Fruit fly (Drosophila melanogaster) whole organism, embryonic: ENCODE measurements around the gene CG6000.

Source experiments
- Bgb ChIP-seq: fragments of 200-800 bp; sonication (Bioruptor generic); IDR thresholded peaks from 2 replicates; pipeline ENCODE4 v1.3.6; 2022; ENCODE audit warnings: missing biosample characterization, missing genetic modification characterization; ENCODE audit not compliant: partially characterized antibody
- Bteb2 ChIP-seq: fragments of 200-800 bp; sonication (Bioruptor generic); optimal IDR thresholded peaks from 2 replicates; lab custom pipeline; 2016; ENCODE audit warnings: missing biosample characterization, missing genetic modification characterization
- CG10462 ChIP-seq: fragments of 200-800 bp; sonication (Bioruptor generic); optimal IDR thresholded peaks from 2 replicates; lab custom pipeline; 2016; ENCODE audit warnings: missing biosample characterization, missing genetic modification characterization
- CG10543 ChIP-seq: fragments of 200-800 bp; sonication (Bioruptor generic); optimal IDR thresholded peaks from 3 replicates; lab custom pipeline; 2017; ENCODE audit warnings: missing biosample characterization, mild to moderate bottlenecking, missing genetic modification characterization, moderate library complexity
- CG12071 ChIP-seq: fragments of 200-800 bp; sonication (Bioruptor generic); optimal IDR thresholded peaks from 3 replicates; lab custom pipeline; 2018; ENCODE audit warnings: missing biosample characterization, mild to moderate bottlenecking, missing genetic modification characterization
- CG12155 ChIP-seq: fragments of 200-800 bp; sonication (Bioruptor generic); optimal IDR thresholded peaks from 3 replicates; lab custom pipeline; 2016; ENCODE audit warnings: missing biosample characterization, missing genetic modification characterization
- CG12391 ChIP-seq: fragments of 200-800 bp; sonication (Bioruptor generic); optimal IDR thresholded peaks from 3 replicates; lab custom pipeline; 2018; ENCODE audit warnings: missing biosample characterization, mild to moderate bottlenecking, missing genetic modification characterization, moderate library complexity
- CG12769 ChIP-seq: fragments of 200-800 bp; sonication (Bioruptor generic); optimal IDR thresholded peaks from 2 replicates; lab custom pipeline; 2019; ENCODE audit warnings: missing biosample characterization, mild to moderate bottlenecking, missing genetic modification characterization, moderate library complexity
- CG13287 ChIP-seq: fragments of 200-800 bp; sonication (Bioruptor generic); IDR thresholded peaks from 2 replicates; pipeline ENCODE4 v1.3.6; 2022; ENCODE audit warnings: missing biosample characterization, missing genetic modification characterization; ENCODE audit not compliant: partially characterized antibody
- CG14860 ChIP-seq: fragments of 200-800 bp; sonication (Bioruptor generic); IDR thresholded peaks from 3 replicates; pipeline ENCODE4 v1.3.6; 2022; ENCODE audit warnings: missing biosample characterization, missing genetic modification characterization; ENCODE audit not compliant: partially characterized antibody
- CG15479 ChIP-seq: fragments of 200-800 bp; sonication (Bioruptor generic); optimal IDR thresholded peaks from 3 replicates; lab custom pipeline; 2019; ENCODE audit warnings: missing biosample characterization, mild to moderate bottlenecking, missing genetic modification characterization, moderate library complexity
- CG2116 ChIP-seq: fragments of 200-800 bp; sonication (Bioruptor generic); optimal IDR thresholded peaks from 3 replicates; lab custom pipeline; 2018; ENCODE audit warnings: missing biosample characterization, mild to moderate bottlenecking, missing genetic modification characterization
- CG31224 ChIP-seq: fragments of 200-800 bp; sonication (Bioruptor generic); IDR thresholded peaks from 2 replicates; pipeline ENCODE4 v1.3.6; 2022; ENCODE audit warnings: missing biosample characterization, missing genetic modification characterization
- CG32532 ChIP-seq: fragments of 200-800 bp; sonication (Bioruptor generic); IDR thresholded peaks from 2 replicates; pipeline ENCODE4 v1.3.6; 2022; ENCODE audit warnings: missing biosample characterization, missing genetic modification characterization
- CG32767 ChIP-seq: fragments of 200-800 bp; sonication (Bioruptor generic); IDR thresholded peaks from 2 replicates; pipeline ENCODE4 v1.3.6; 2022; ENCODE audit warnings: missing biosample characterization, missing genetic modification characterization
- CG4617 ChIP-seq: fragments of 200-800 bp; sonication (Bioruptor generic); optimal IDR thresholded peaks from 3 replicates; lab custom pipeline; 2016; ENCODE audit warnings: missing biosample characterization, missing genetic modification characterization, borderline replicate concordance
- CG6689 ChIP-seq: fragments of 200-800 bp; sonication (Bioruptor generic); IDR thresholded peaks from 2 replicates; pipeline ENCODE4 v1.3.6; 2022; ENCODE audit warnings: missing biosample characterization, missing genetic modification characterization
- CG7745 ChIP-seq: fragments of 200-800 bp; sonication (Bioruptor generic); optimal IDR thresholded peaks from 2 replicates; lab custom pipeline; 2018; ENCODE audit warnings: missing biosample characterization, mild to moderate bottlenecking, missing genetic modification characterization, moderate library complexity
- CG8290 ChIP-seq, 3 experiments: fragments of 200-800 bp; sonication (Bioruptor generic); optimal IDR thresholded peaks; 2 replicates each; lab custom pipeline; 2016 to 2019; ENCODE audit warnings: missing biosample characterization in 3 of 3, missing genetic modification characterization in 3 of 3, mild to moderate bottlenecking in 2 of 3, moderate library complexity in 1 of 3
- CG8924 ChIP-seq: fragments of 200-800 bp; optimal IDR thresholded peaks from 3 replicates; lab custom pipeline; 2019; ENCODE audit warnings: missing biosample characterization, mild to moderate bottlenecking, missing genetic modification characterization, moderate library complexity
- D ChIP-seq, 2 experiments: fragments of 200-800 bp in 1 of 2; fragments of >200 bp in 1 of 2; sonication (Bioruptor generic) in 1 of 2; optimal IDR thresholded peaks; 2 replicates in 1 of 2; 3 replicates in 1 of 2; lab custom pipeline; 2017; ENCODE audit warnings: mild to moderate bottlenecking in 1 of 2, missing biosample characterization in 1 of 2, missing genetic modification characterization in 1 of 2, missing genetic modification reagents in 1 of 2
- Deaf1 ChIP-seq: fragments of 200-800 bp; optimal IDR thresholded peaks from 3 replicates; lab custom pipeline; 2019; ENCODE audit warnings: missing biosample characterization, mild to moderate bottlenecking, missing genetic modification characterization, moderate library complexity
- Dll ChIP-seq: fragments of 200-800 bp; sonication (Bioruptor generic); IDR thresholded peaks from 4 replicates; pipeline ENCODE4 v1.3.6; 2022; ENCODE audit warnings: missing biosample characterization, missing genetic modification characterization; ENCODE audit not compliant: partially characterized antibody
- Drgx ChIP-seq: fragments of 200-800 bp; sonication (Bioruptor generic); IDR thresholded peaks from 2 replicates; pipeline ENCODE4 v1.3.6; 2022; ENCODE audit warnings: missing biosample characterization, missing genetic modification characterization
- Hand ChIP-seq: fragments of 200-800 bp; sonication (Bioruptor generic); optimal IDR thresholded peaks from 2 replicates; lab custom pipeline; 2017; ENCODE audit warnings: mild to moderate bottlenecking, missing biosample characterization, missing genetic modification reagents, missing genetic modification characterization
- Med ChIP-seq: fragments of 200-800 bp; sonication (Bioruptor generic); peaks from one replicate; lab custom pipeline; 2016; ENCODE audit warnings: missing biosample characterization, missing genetic modification characterization, mild to moderate bottlenecking, inconsistent platforms, moderate library complexity
- Trl ChIP-seq, 3 experiments: fragments of >200 bp in 2 of 3; fragments of 200-800 bp in 1 of 3; sonication (Bioruptor generic) in 1 of 3; optimal IDR thresholded peaks; 2 replicates in 1 of 3; 3 replicates in 2 of 3; lab custom pipeline; 2016 to 2017; ENCODE audit warnings: missing biosample characterization in 1 of 3, missing genetic modification characterization in 1 of 3
- amos ChIP-seq: fragments of 200-800 bp; sonication (Bioruptor generic); IDR thresholded peaks from 2 replicates; pipeline ENCODE4 v1.3.6; 2022; ENCODE audit warnings: missing biosample characterization, missing genetic modification characterization; ENCODE audit not compliant: partially characterized antibody
- cg ChIP-seq: fragments of 200-800 bp; sonication (Bioruptor generic); optimal IDR thresholded peaks from 3 replicates; lab custom pipeline; 2019; ENCODE audit warnings: missing biosample characterization, mild to moderate bottlenecking, missing genetic modification characterization, moderate library complexity
- chinmo ChIP-seq: fragments of 200-800 bp; sonication (Bioruptor generic); IDR thresholded peaks from 4 replicates; pipeline ENCODE4 v1.3.6; 2022; ENCODE audit warnings: missing biosample characterization, missing genetic modification characterization; ENCODE audit not compliant: partially characterized antibody
- chn ChIP-seq: fragments of 200-800 bp; sonication (Bioruptor generic); optimal IDR thresholded peaks from 2 replicates; lab custom pipeline; 2016; ENCODE audit warnings: missing biosample characterization, missing genetic modification characterization
- corto ChIP-seq: fragments of 200-800 bp; sonication (Bioruptor generic); optimal IDR thresholded peaks from 2 replicates; lab custom pipeline; 2016; ENCODE audit warnings: missing biosample characterization, mild to moderate bottlenecking, missing genetic modification characterization, moderate library complexity
- crc ChIP-seq: fragments of 200-800 bp; sonication (Bioruptor generic); optimal IDR thresholded peaks from 2 replicates; lab custom pipeline; 2016; ENCODE audit warnings: missing biosample characterization, missing genetic modification characterization
- crol ChIP-seq: fragments of 200-800 bp; sonication (Bioruptor generic); IDR thresholded peaks from 2 replicates; pipeline ENCODE4 v1.3.6; 2022; ENCODE audit warnings: missing biosample characterization, missing genetic modification characterization
- dati ChIP-seq: fragments of 200-800 bp; sonication (Bioruptor generic); IDR thresholded peaks from 2 replicates; pipeline ENCODE4 v1.3.6; 2022; ENCODE audit warnings: missing biosample characterization, missing genetic modification characterization
- dm ChIP-seq: fragments of 200-800 bp; sonication (Bioruptor generic); optimal IDR thresholded peaks from 3 replicates; lab custom pipeline; 2016; ENCODE audit warnings: missing biosample characterization, missing genetic modification characterization
- fd3F ChIP-seq: fragments of 200-800 bp; sonication (Bioruptor generic); optimal IDR thresholded peaks from 2 replicates; lab custom pipeline; 2018; ENCODE audit warnings: missing biosample characterization, mild to moderate bottlenecking, missing genetic modification characterization, moderate library complexity
- ftz-f1 ChIP-seq: fragments of 200-800 bp; sonication (Bioruptor generic); optimal IDR thresholded peaks from 2 replicates; lab custom pipeline; 2016; ENCODE audit warnings: missing biosample characterization, missing genetic modification characterization
- hb ChIP-seq: fragments of 200-800 bp; sonication (Bioruptor generic); IDR thresholded peaks from 3 replicates; pipeline ENCODE4 v1.3.6; 2022; ENCODE audit warnings: missing biosample characterization, missing genetic modification characterization; ENCODE audit not compliant: partially characterized antibody
- insv ChIP-seq, 2 experiments: fragments of 200-800 bp; sonication (Bioruptor generic); optimal IDR thresholded peaks; 3 replicates each; lab custom pipeline; 2016 to 2018; ENCODE audit warnings: missing biosample characterization in 2 of 2, missing genetic modification characterization in 2 of 2
- psq ChIP-seq: fragments of 200-800 bp; sonication (Bioruptor generic); optimal IDR thresholded peaks from 2 replicates; lab custom pipeline; 2017; ENCODE audit warnings: missing biosample characterization, missing genetic modification characterization
- z ChIP-seq: fragments of 200-800 bp; sonication (Bioruptor generic); IDR thresholded peaks from 3 replicates; pipeline ENCODE4 v1.3.6; 2022; ENCODE audit warnings: missing biosample characterization, missing genetic modification characterization

The CG6000 gene

DNA sequence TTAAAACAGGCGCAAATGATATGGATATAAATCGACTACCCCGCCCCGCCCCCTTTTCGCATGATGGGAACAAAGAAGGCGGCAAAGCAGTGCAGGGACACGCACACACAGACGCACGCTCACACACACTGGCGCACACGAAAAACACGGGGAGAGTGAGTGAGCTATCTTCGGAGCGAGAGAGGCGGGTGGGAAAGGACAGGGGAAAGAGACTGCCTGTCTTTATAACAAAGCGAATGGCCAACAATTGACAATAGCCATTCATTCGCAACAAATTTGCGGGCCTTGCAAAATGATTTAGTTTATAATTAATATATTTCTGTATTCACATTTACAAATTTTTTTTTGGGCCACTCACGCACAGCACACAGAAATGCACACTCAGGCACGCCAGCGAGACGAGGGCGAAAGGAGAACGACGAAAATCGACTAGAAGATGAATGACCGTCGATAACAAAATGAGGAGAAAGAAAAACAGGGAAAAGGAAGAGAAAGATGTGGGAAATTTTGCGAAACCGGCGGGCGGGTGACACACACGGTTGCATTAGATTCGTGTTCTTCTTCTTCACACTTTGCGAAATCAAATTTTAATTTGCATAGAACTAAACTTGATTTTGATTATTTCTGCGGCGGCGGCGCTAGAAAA, 7.5 kb upstream of the CG6000 start (continued):
- peak; percentile 58 to 68 for TF ChIP-seq Trl (optimal IDR thresholded peaks at IDR 0.05; lab: Kevin White, UChicago)
- TF ChIP-seq Trl (GFP tag; optimal IDR thresholded peaks at IDR 0.05; lab: Kevin White, UChicago), result no peak
- 0 out of 4 replicates have a peak, but pooled peaks have one; percentile 26 for TF ChIP-seq Dll (GFP tag; lab: Robert Waterston, UW)
- peak; percentile 88 for TF ChIP-seq crol (GFP tag; lab: Robert Waterston, UW)
- TF ChIP-seq CG12071, result no peak
- TF ChIP-seq CG10462 (GFP tag; lab: Kevin White, UChicago), result no peak
- no peak for TF ChIP-seq dati
- peak; percentile 20 for TF ChIP-seq CG12155 (GFP tag; lab: Kevin White, UChicago)
- peak; percentile 14 for TF ChIP-seq CG4617 (GFP tag; lab: Kevin White, UChicago)
- TF ChIP-seq cg (GFP tag; lab: Kevin White, UChicago), result peak; percentile 79
- TF ChIP-seq ftz-f1, result peak; percentile 65
- TF ChIP-seq Bgb (GFP tag; lab: Robert Waterston, UW), result peak; percentile 13; the same call in 1 of the 2 replicates
- no peak for TF ChIP-seq fd3F
- TF ChIP-seq CG13287, result no peak
- TF ChIP-seq Deaf1 (tag; lab: Kevin White, UChicago), result no peak
- TF ChIP-seq CG31224 (GFP tag; lab: Robert Waterston, UW), result no peak
- no peak for TF ChIP-seq Bteb2 (GFP tag; lab: Kevin White, UChicago)
- peak; percentile 6 for TF ChIP-seq CG8924 (tag; lab: Kevin White, UChicago)
- 0 out of 2 replicates have a peak, but pooled peaks have one; percentile 4 for TF ChIP-seq CG32532 (GFP tag; lab: Robert Waterston, UW)
- no peak for TF ChIP-seq dm (GFP tag; lab: Kevin White, UChicago)
- peak; percentile 27 for TF ChIP-seq CG12769 (tag; lab: Kevin White, UChicago)
- peak; percentile 86 for TF ChIP-seq CG15479 (GFP tag; lab: Kevin White, UChicago)
- TF ChIP-seq CG8290 (GFP tag; optimal IDR thresholded peaks at IDR 0.05; lab: Kevin White, UChicago), result no peak
- TF ChIP-seq CG8290 (tag; optimal IDR thresholded peaks at IDR 0.05; lab: Kevin White, UChicago), result peak in 1 of 2 experiments; percentile 18
- TF ChIP-seq CG7745 (tag; lab: Kevin White, UChicago), result no peak
- TF ChIP-seq amos, result peak; percentile 16; the same call in 1 of the 2 replicates
- TF ChIP-seq CG10543, result peak; percentile 24
- peak; percentile 21 for TF ChIP-seq CG12391 (tag; lab: Kevin White, UChicago)
- no peak for TF ChIP-seq CG32767 (GFP tag; lab: Robert Waterston, UW)
- TF ChIP-seq z (GFP tag; lab: Robert Waterston, UW), result 0 out of 3 replicates have a peak, but pooled peaks have one; percentile 18
- TF ChIP-seq D (optimal IDR thresholded peaks at IDR 0.05; lab: Kevin White, UChicago), result peak; percentile 22
- no peak for TF ChIP-seq D (GFP tag; optimal IDR thresholded peaks at IDR 0.05; lab: Kevin White, UChicago)
- TF ChIP-seq corto (GFP tag; lab: Kevin White, UChicago), result peak; percentile 37
- TF ChIP-seq hb, result no peak
- no peak for TF ChIP-seq CG14860 (GFP tag; lab: Robert Waterston, UW)
- peak; percentile 90 for TF ChIP-seq psq
- TF ChIP-seq chn (GFP tag; lab: Kevin White, UChicago), result no peak
- TF ChIP-seq Hand (GFP tag; lab: Kevin White, UChicago), result no peak
- peak in 1 of 2 experiments; percentile 6 for TF ChIP-seq insv (GFP tag; optimal IDR thresholded peaks at IDR 0.05; lab: Kevin White, UChicago)
- TF ChIP-seq chinmo, result 0 out of 4 replicates have a peak, but pooled peaks have one; percentile 26
- TF ChIP-seq Drgx (GFP tag; lab: Robert Waterston, UW), result 0 out of 2 replicates have a peak, but pooled peaks have one; percentile 15
- TF ChIP-seq Med, result peak; percentile 77
- 0 out of 2 replicates have a peak, but pooled peaks have one; percentile 13 for TF ChIP-seq CG6689
- TF ChIP-seq crc (GFP tag; lab: Kevin White, UChicago), result no peak
- peak; percentile 87 for TF ChIP-seq CG2116 (GFP tag; lab: Kevin White, UChicago)
- TF ChIP-seq, all 482 proteins: peak for 38
